Worm (Caenorhabditis elegans) whole organism, L4/young adult: ENCODE measurements around the gene lgc-9.

Experiments used
- W03F9.2 ChIP-seq: fragments of 150-350 bp; optimal IDR thresholded peaks from 2 replicates; lab custom pipeline; 2014; ENCODE audit warnings: missing biosample characterization, missing genetic modification characterization
- dao-5 ChIP-seq: sonication (generic microtip); optimal IDR thresholded peaks from 2 replicates; lab custom pipeline; 2016; ENCODE audit warnings: missing genotype, missing genetic modification characterization, moderate library complexity, missing compliant biosample characterization
- him-1 ChIP-seq: sonication (generic microtip); optimal IDR thresholded peaks from 2 replicates; lab custom pipeline; 2016; ENCODE audit warnings: missing genotype, missing genetic modification reagents, missing genetic modification characterization, missing compliant biosample characterization

- TF ChIP-seq W03F9.2 (tag; lab: Kevin White, UChicago) (no peak), him-1 (tag; lab: Kevin White, UChicago) (no peak), dao-5 (tag; lab: Kevin White, UChicago) (no peak)
Observed at ce11 chrIV:3467128-3467527, 51.6 kb downstream of the lgc-9 start, which contains the start of gene F58E2.3.
